Fruit fly (Drosophila melanogaster): Measurements from ENCODE around the gene CG6893.

dm6 chr3L:18698312-18698711, 4.3 kb downstream of the CG6893 start, which contains the start of gene Dic4:
- TF ChIP-seq CG15710 (tag; optimal IDR thresholded peaks at IDR 0.05): no peak
- TF ChIP-seq fd96Ca (GFP tag; IDR thresholded peaks at IDR 0.05): no peak
- no peak for TF ChIP-seq rn (GFP tag; IDR thresholded peaks at IDR 0.05)
- no peak for TF ChIP-seq EcR (GFP tag; optimal IDR thresholded peaks at IDR 0.05)
- no peak for TF ChIP-seq CG9948 (tag; optimal IDR thresholded peaks at IDR 0.05)
- no peak for TF ChIP-seq Pif1B (GFP tag; optimal IDR thresholded peaks at IDR 0.05)
- TF ChIP-seq CG12605 (GFP tag; IDR thresholded peaks at IDR 0.05): no peak
- no peak for TF ChIP-seq CG4496 (GFP tag; IDR thresholded peaks at IDR 0.05)

Data from whole organism, pupa.